Worm (Caenorhabditis elegans) whole organism, early embryonic: ENCODE results near the gene cdr-6.

Experiments used
- B0310.2 ChIP-seq: sonication (generic microtip); optimal IDR thresholded peaks from 2 replicates; lab custom pipeline; 2016; ENCODE audit warnings: mild to moderate bottlenecking, missing genetic modification characterization, missing compliant biosample characterization
- F13C5.2 ChIP-seq: sonication (generic microtip); optimal IDR thresholded peaks from 2 replicates; lab custom pipeline; 2017; ENCODE audit warnings: mild to moderate bottlenecking, missing genetic modification characterization, inconsistent platforms, missing compliant biosample characterization
- aly-1 ChIP-seq: sonication (generic microtip); optimal IDR thresholded peaks from 2 replicates; lab custom pipeline; 2016; ENCODE audit warnings: missing genetic modification characterization, missing compliant biosample characterization
- ama-1 ChIP-seq: fragments of 150-350 bp; optimal IDR thresholded peaks from 2 replicates; lab custom pipeline; 2014
- ceh-13 ChIP-seq: fragments of 200-800 bp; sonication (Bioruptor generic); optimal IDR thresholded peaks from 2 replicates; lab custom pipeline; 2018; ENCODE audit warnings: mild to moderate bottlenecking, missing genetic modification characterization, missing compliant biosample characterization
- ceh-36 ChIP-seq: sonication (generic microtip); optimal IDR thresholded peaks from 2 replicates; lab custom pipeline; 2016; ENCODE audit warnings: missing genetic modification characterization, inconsistent platforms, missing compliant biosample characterization
- ets-7 ChIP-seq: sonication (generic microtip); optimal IDR thresholded peaks from 2 replicates; lab custom pipeline; 2016; ENCODE audit warnings: missing genotype, missing genetic modification characterization, missing compliant biosample characterization
- flt-1 ChIP-seq: fragments of 200-800 bp; sonication (Bioruptor generic); IDR thresholded peaks from 2 replicates; pipeline ENCODE4 v1.3.6; 2022; ENCODE audit warnings: missing genetic modification characterization, missing compliant biosample characterization
- hmbx-1 ChIP-seq: sonication (generic microtip); optimal IDR thresholded peaks from 2 replicates; lab custom pipeline; 2016; ENCODE audit warnings: mild to moderate bottlenecking, missing genetic modification characterization, missing compliant biosample characterization
- hmg-4 ChIP-seq: fragments of 200-800 bp; sonication (Bioruptor generic); optimal IDR thresholded peaks from 2 replicates; lab custom pipeline; 2018; ENCODE audit warnings: mild to moderate bottlenecking, missing genetic modification characterization, missing compliant biosample characterization
- hnd-1 ChIP-seq: sonication (generic microtip); optimal IDR thresholded peaks from 2 replicates; lab custom pipeline; 2016; ENCODE audit warnings: missing genetic modification characterization, missing compliant biosample characterization
- pes-1 ChIP-seq: fragments of 200-800 bp; sonication (Bioruptor generic); IDR thresholded peaks from 2 replicates; pipeline ENCODE4 v1.3.6; 2022; ENCODE audit warnings: missing genetic modification reagents, missing genetic modification characterization, missing compliant biosample characterization
- scrt-1 ChIP-seq: fragments of 200-800 bp; sonication (Bioruptor generic); IDR thresholded peaks from 2 replicates; pipeline ENCODE4 v1.3.6; 2022; ENCODE audit warnings: missing genetic modification characterization, missing compliant biosample characterization
- sea-1 ChIP-seq: fragments of 200-800 bp; sonication (Bioruptor generic); conservative IDR thresholded peaks from 2 replicates; pipeline ENCODE4 v1.3.6; 2022; ENCODE audit warnings: missing genetic modification characterization, missing compliant biosample characterization
- tbx-11 ChIP-seq: fragments of 200-800 bp; sonication (Bioruptor generic); IDR thresholded peaks from 2 replicates; pipeline ENCODE4 v1.3.6; 2022; ENCODE audit warnings: missing genetic modification characterization, missing compliant biosample characterization
- tbx-37 ChIP-seq: fragments of 200-800 bp; sonication (Bioruptor generic); conservative IDR thresholded peaks from 2 replicates; pipeline ENCODE4 v1.3.6; 2022; ENCODE audit warnings: missing genetic modification reagents, missing genetic modification characterization, missing compliant biosample characterization
- tra-4 ChIP-seq: sonication (generic microtip); optimal IDR thresholded peaks from 2 replicates; lab custom pipeline; 2017; ENCODE audit warnings: missing genetic modification characterization, missing compliant biosample characterization

The cdr-6 gene

ce11 chrV:12408996-12409395 lies 4.5 kb downstream of the cdr-6 start:
- TF ChIP-seq scrt-1 (GFP tag; lab: Robert Waterston, UW) (no peak), sea-1 (GFP tag; lab: Robert Waterston, UW) (no peak), aly-1 (tag; lab: Kevin White, UChicago) (no peak), tra-4 (tag; lab: Kevin White, UChicago) (no peak), tbx-37 (GFP tag; lab: Robert Waterston, UW) (no peak), ceh-36 (tag; lab: Kevin White, UChicago) (no peak), pes-1 (GFP tag; lab: Robert Waterston, UW) (no peak), ceh-13 (GFP tag; lab: Kevin White, UChicago) (no peak), tbx-11 (GFP tag; lab: Robert Waterston, UW) (no peak), hnd-1 (tag; lab: Kevin White, UChicago) (no peak), ets-7 (tag; lab: Kevin White, UChicago) (no peak), flt-1 (no peak), hmg-4 (no peak), ama-1 (lab: Kevin White, UChicago) (no peak)

ce11 chrV:12408525-12408924 lies 5.0 kb downstream of the cdr-6 start, which contains the start of gene cdr-4:
Gene cdr-4, minus strand, starts transcription at chrV:12408625.
- no peak for TF ChIP-seq hmg-4
- TF ChIP-seq scrt-1 (GFP tag; lab: Robert Waterston, UW) = no peak
- no peak for TF ChIP-seq flt-1
- no peak for TF ChIP-seq hmbx-1 (tag; lab: Kevin White, UChicago)
- TF ChIP-seq tbx-11 (GFP tag; lab: Robert Waterston, UW) = no peak

- TF ChIP-seq hmg-4 (no peak), tbx-37 (GFP tag; lab: Robert Waterston, UW) (no peak), F13C5.2 (tag; lab: Kevin White, UChicago) (no peak), scrt-1 (GFP tag; lab: Robert Waterston, UW) (no peak), ceh-36 (tag; lab: Kevin White, UChicago) (no peak), ceh-13 (GFP tag; lab: Kevin White, UChicago) (no peak), tbx-11 (GFP tag; lab: Robert Waterston, UW) (no peak), hmbx-1 (tag; lab: Kevin White, UChicago) (no peak), hnd-1 (tag; lab: Kevin White, UChicago) (no peak), sea-1 (GFP tag; lab: Robert Waterston, UW) (no peak)
Measured at ce11 chrV:12406514-12406913, 7.0 kb downstream of the cdr-6 start.

ce11 chrV:12405929-12406328 lies 7.6 kb downstream of the cdr-6 start, which contains the start of gene K01D12.10:
Gene K01D12.10, plus strand, starts transcription at chrV:12406229.
- TF ChIP-seq pes-1 (GFP tag; lab: Robert Waterston, UW) = no peak
- TF ChIP-seq hnd-1 (tag; lab: Kevin White, UChicago) = no peak
- no peak for TF ChIP-seq ceh-13 (GFP tag; lab: Kevin White, UChicago)
- no peak for TF ChIP-seq sea-1 (GFP tag; lab: Robert Waterston, UW)
- TF ChIP-seq tbx-37 (GFP tag; lab: Robert Waterston, UW) = no peak
- no peak for TF ChIP-seq ets-7 (tag; lab: Kevin White, UChicago)
- TF ChIP-seq ama-1 (lab: Kevin White, UChicago) = no peak
- TF ChIP-seq tra-4 (tag; lab: Kevin White, UChicago) = no peak
- no peak for TF ChIP-seq aly-1 (tag; lab: Kevin White, UChicago)
- no peak for TF ChIP-seq F13C5.2 (tag; lab: Kevin White, UChicago)

- TF ChIP-seq ceh-36 (tag; lab: Kevin White, UChicago) (no peak), B0310.2 (tag; lab: Kevin White, UChicago) (no peak), tbx-11 (GFP tag; lab: Robert Waterston, UW) (no peak), ceh-13 (GFP tag; lab: Kevin White, UChicago) (no peak), hmg-4 (no peak), aly-1 (tag; lab: Kevin White, UChicago) (no peak), tra-4 (tag; lab: Kevin White, UChicago) (no peak), flt-1 (no peak), hnd-1 (tag; lab: Kevin White, UChicago) (no peak), F13C5.2 (tag; lab: Kevin White, UChicago) (no peak), hmbx-1 (tag; lab: Kevin White, UChicago) (no peak), pes-1 (GFP tag; lab: Robert Waterston, UW) (no peak), ets-7 (tag; lab: Kevin White, UChicago) (no peak)
Measured at ce11 chrV:12404544-12404943, 9.0 kb downstream of the cdr-6 start, which contains the start of gene K01D12.9. Gene K01D12.9, minus strand, starts transcription at chrV:12404644.

- TF ChIP-seq hmbx-1 (tag; lab: Kevin White, UChicago) = no peak
- no peak for TF ChIP-seq ama-1 (lab: Kevin White, UChicago)
- no peak for TF ChIP-seq tbx-37 (GFP tag; lab: Robert Waterston, UW)
- no peak for TF ChIP-seq F13C5.2 (tag; lab: Kevin White, UChicago)
- TF ChIP-seq pes-1 (GFP tag; lab: Robert Waterston, UW) = no peak
- no peak for TF ChIP-seq tra-4 (tag; lab: Kevin White, UChicago)
- no peak for TF ChIP-seq aly-1 (tag; lab: Kevin White, UChicago)
- no peak for TF ChIP-seq flt-1
- TF ChIP-seq ets-7 (tag; lab: Kevin White, UChicago) = no peak
- no peak for TF ChIP-seq hnd-1 (tag; lab: Kevin White, UChicago)
- no peak for TF ChIP-seq sea-1 (GFP tag; lab: Robert Waterston, UW)
- TF ChIP-seq ceh-13 (GFP tag; lab: Kevin White, UChicago) = no peak
- no peak for TF ChIP-seq tbx-11 (GFP tag; lab: Robert Waterston, UW)
- TF ChIP-seq hmg-4 = no peak
Measured at ce11 chrV:12402355-12402754, 11.1 kb downstream of the cdr-6 start, which contains the start of gene K01D12.8. Gene K01D12.8, plus strand, starts transcription at chrV:12402655.

ce11 chrV:12401383-12401782 lies 12.1 kb downstream of the cdr-6 start, which contains the start of gene K01D12.7:
Gene K01D12.7, minus strand, starts transcription at chrV:12401483.
- TF ChIP-seq hmbx-1 (tag; lab: Kevin White, UChicago) (no peak), aly-1 (tag; lab: Kevin White, UChicago) (no peak), pes-1 (GFP tag; lab: Robert Waterston, UW) (no peak), B0310.2 (tag; lab: Kevin White, UChicago) (no peak), sea-1 (GFP tag; lab: Robert Waterston, UW) (no peak), scrt-1 (GFP tag; lab: Robert Waterston, UW) (no peak), F13C5.2 (tag; lab: Kevin White, UChicago) (no peak), tbx-37 (GFP tag; lab: Robert Waterston, UW) (no peak), flt-1 (no peak), hmg-4 (no peak), tra-4 (tag; lab: Kevin White, UChicago) (no peak), ets-7 (tag; lab: Kevin White, UChicago) (no peak), ama-1 (lab: Kevin White, UChicago) (no peak), tbx-11 (GFP tag; lab: Robert Waterston, UW) (no peak), ceh-13 (GFP tag; lab: Kevin White, UChicago) (no peak), ceh-36 (tag; lab: Kevin White, UChicago) (no peak), hnd-1 (tag; lab: Kevin White, UChicago) (no peak)
